Worm (Caenorhabditis elegans): ENCODE measurements around the gene dct-14.

Gene dct-14

ce11 chrV:20479013-20479739, 21.1 kb downstream of the dct-14 start, which contains the start of the genes calf-1 and rpl-2 (continued):
- TF ChIP-seq hif-1 (tag; optimal IDR thresholded peaks at IDR 0.05) (peak in 1 of 2 experiments; percentile 43), nhr-77 (tag; optimal IDR thresholded peaks at IDR 0.05) (peak; percentile 29), hlh-11 (tag; optimal IDR thresholded peaks at IDR 0.05) (peak; percentile 55), dpl-1 (GFP tag; optimal IDR thresholded peaks at IDR 0.05) (peak; percentile 55)

DNA sequence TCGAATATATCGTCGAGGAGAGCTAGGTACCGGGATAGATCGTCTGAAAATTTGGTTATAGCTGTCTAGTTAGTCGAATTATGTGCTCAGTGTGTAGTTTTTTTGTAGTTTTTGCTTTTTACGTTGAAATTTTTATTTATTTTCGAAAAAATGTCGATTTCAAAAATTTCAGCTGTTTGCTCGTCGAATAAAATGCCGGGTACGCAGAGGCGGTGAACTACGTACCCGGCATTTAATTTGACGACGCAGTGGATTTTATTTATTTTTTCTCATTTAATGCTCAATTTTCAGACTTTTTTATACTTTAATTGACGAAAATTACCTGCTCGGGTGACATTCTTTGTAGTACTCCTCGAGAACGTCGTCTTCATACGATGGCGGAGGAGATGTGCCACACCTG, 23.3 kb downstream of the dct-14 start:
- no peak for TF ChIP-seq hlh-11 (tag; optimal IDR thresholded peaks at IDR 0.05)
- TF ChIP-seq lin-29 (GFP tag; IDR thresholded peaks at IDR 0.05): no peak
- TF ChIP-seq F49E8.2 (tag; optimal IDR thresholded peaks at IDR 0.05; ENCODE audit: borderline replicate concordance): no peak
- no peak for TF ChIP-seq F26F4.8 (GFP tag; conservative IDR thresholded peaks at IDR 0.05)
- TF ChIP-seq lsy-2 (tag; optimal IDR thresholded peaks at IDR 0.05): peak in 1 of 2 experiments; percentile 50
- no peak for TF ChIP-seq unc-39 (tag; optimal IDR thresholded peaks at IDR 0.05)

- TF ChIP-seq daf-8 (GFP tag; IDR thresholded peaks at IDR 0.05): no peak
- no peak for TF ChIP-seq daf-19 (GFP tag; conservative IDR thresholded peaks at IDR 0.05)
- peak; percentile 15 for TF ChIP-seq unc-130 (GFP tag; optimal IDR thresholded peaks at IDR 0.05)
- TF ChIP-seq tra-1 (GFP tag; IDR thresholded peaks at IDR 0.05): no peak
Measured at ce11 chrV:20476514-20476913, 23.8 kb downstream of the dct-14 start.

DNA sequence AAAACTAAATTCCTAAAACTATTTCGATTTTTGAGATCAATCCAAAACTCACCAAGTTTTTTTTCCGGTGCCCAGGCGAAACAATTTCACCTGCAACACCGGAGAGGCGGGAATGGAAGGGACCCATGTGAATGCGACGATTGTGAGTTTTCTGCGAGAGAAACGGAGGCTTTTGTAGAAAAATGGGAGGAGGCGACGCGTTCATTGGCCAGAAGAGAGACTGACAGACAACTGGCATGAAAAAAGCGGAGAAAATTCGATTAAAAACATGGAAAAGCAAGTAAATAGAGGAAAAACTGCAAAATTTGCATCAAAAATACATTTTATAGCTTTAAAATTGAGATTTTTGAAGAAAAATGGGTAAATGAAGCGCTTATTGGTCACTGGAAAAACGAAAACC, 24.5 kb downstream of the dct-14 start, which contains the start of gene B0250.7:
TSS of gene B0250.7 (minus strand) at position 232 of the 400 bp plus-strand sequence.
- TF ChIP-seq nhr-237 (tag; optimal IDR thresholded peaks at IDR 0.05) (no peak), zfp-3 (GFP tag; conservative IDR thresholded peaks at IDR 0.05) (no peak), lin-29 (GFP tag; IDR thresholded peaks at IDR 0.05) (no peak), rbr-2 (tag; optimal IDR thresholded peaks at IDR 0.05) (no peak), Y105C5A.15 (GFP tag; IDR thresholded peaks at IDR 0.05) (no peak), hif-1 (tag; optimal IDR thresholded peaks at IDR 0.05) (no peak)

DNA sequence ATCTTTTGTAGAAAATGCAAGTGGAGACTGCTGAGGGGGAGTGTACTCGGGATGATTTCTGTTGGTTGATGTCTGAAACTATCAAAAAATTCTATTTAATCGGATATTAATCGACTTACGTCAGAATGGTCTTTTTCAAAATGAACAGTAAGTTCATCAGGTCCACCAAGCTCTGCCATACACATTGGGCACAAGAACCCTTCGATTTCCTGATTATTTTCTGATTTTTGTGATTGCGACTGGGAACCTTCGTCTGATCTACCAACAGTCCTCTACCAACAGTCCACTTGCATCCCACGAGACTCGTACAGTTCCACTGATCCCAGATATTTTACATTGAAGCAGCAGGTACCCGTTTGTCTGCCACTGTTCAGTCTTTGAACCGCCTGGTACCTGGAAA, 25.3 kb downstream of the dct-14 start:
- TF ChIP-seq aha-1 (tag) (peak; percentile 92), F44E2.7 (GFP tag; IDR thresholded peaks at IDR 0.05) (0 out of 2 replicates have a peak, but pooled peaks have one; percentile 43), arid-1 (GFP tag; conservative IDR thresholded peaks at IDR 0.05) (no peak)

DNA sequence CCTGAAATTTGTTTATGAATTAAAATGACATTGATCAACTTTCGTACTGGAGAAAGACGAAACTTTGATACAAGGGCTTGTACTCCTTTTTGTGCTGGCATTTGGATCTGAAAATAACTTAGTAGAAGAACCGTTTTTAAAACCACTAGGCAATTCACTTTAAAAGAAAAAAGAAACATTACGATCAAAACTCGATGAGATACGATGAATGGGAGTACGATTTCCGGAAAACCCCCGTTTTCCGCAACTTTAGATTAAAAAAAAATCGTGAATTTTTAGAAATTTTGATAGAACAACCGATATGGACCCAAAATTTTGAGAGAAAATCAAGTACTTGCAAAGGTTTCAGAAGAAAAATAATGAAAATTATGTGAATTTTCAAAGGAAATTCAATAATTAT, 29.9 kb downstream of the dct-14 start, which contains the start of gene B0250.8:
TSS of gene B0250.8 (minus strand) at position 101 of the 400 bp plus-strand sequence.
- TF ChIP-seq pqm-1 (tag; optimal IDR thresholded peaks at IDR 0.05): no peak
- no peak for TF ChIP-seq dpl-1 (GFP tag; optimal IDR thresholded peaks at IDR 0.05)
- TF ChIP-seq nhr-28 (tag; optimal IDR thresholded peaks at IDR 0.05): no peak
- no peak for TF ChIP-seq aly-2 (tag; optimal IDR thresholded peaks at IDR 0.05)
- TF ChIP-seq dmd-8 (GFP tag; IDR thresholded peaks at IDR 0.05): no peak
- TF ChIP-seq zip-11 (GFP tag; IDR thresholded peaks at IDR 0.05): no peak
- TF ChIP-seq ZK546.5 (tag; optimal IDR thresholded peaks at IDR 0.05): no peak
- TF ChIP-seq lin-29 (GFP tag; IDR thresholded peaks at IDR 0.05): no peak
- no peak for TF ChIP-seq duxl-1 (tag; optimal IDR thresholded peaks at IDR 0.05; ENCODE audit: poor library complexity)
- no peak for TF ChIP-seq mdt-29 (GFP tag; IDR thresholded peaks at IDR 0.05)
- no peak for TF ChIP-seq ceh-32 (tag; optimal IDR thresholded peaks at IDR 0.05; ENCODE audit: poor library complexity)
- no peak for TF ChIP-seq T20F7.1 (GFP tag; optimal IDR thresholded peaks at IDR 0.05)

Data from whole organism, L4 larva.